Fruit fly (Drosophila melanogaster) whole organism, embryonic: ENCODE data around the gene pnr.

ENCODE experiments used
- Asciz ChIP-seq: fragments of 200-800 bp; sonication (Bioruptor generic); optimal IDR thresholded peaks from 2 replicates; lab custom pipeline; 2017; ENCODE audit warnings: missing biosample characterization, mild to moderate bottlenecking, missing genetic modification characterization, missing genetic modification reagents
- Atf6 ChIP-seq: fragments of 200-800 bp; sonication (Bioruptor generic); IDR thresholded peaks from 2 replicates; pipeline ENCODE4 v1.3.6; 2022; ENCODE audit warnings: missing biosample characterization, missing genetic modification characterization
- Bdp1 ChIP-seq: fragments of 200-800 bp; sonication (Bioruptor generic); optimal IDR thresholded peaks from 3 replicates; lab custom pipeline; 2016; ENCODE audit warnings: missing biosample characterization, missing genetic modification characterization
- CG10267 ChIP-seq: fragments of 200-800 bp; sonication (Bioruptor generic); optimal IDR thresholded peaks from 2 replicates; lab custom pipeline; 2018; ENCODE audit warnings: missing biosample characterization, mild to moderate bottlenecking, missing genetic modification characterization, moderate library complexity
- CG10366 ChIP-seq: fragments of 200-800 bp; sonication (Bioruptor generic); IDR thresholded peaks from 2 replicates; pipeline ENCODE4 v1.3.6; 2022; ENCODE audit warnings: missing biosample characterization, missing genetic modification characterization
- CG10462 ChIP-seq: fragments of 200-800 bp; sonication (Bioruptor generic); optimal IDR thresholded peaks from 2 replicates; lab custom pipeline; 2016; ENCODE audit warnings: missing biosample characterization, missing genetic modification characterization
- CG10543 ChIP-seq: fragments of 200-800 bp; sonication (Bioruptor generic); optimal IDR thresholded peaks from 3 replicates; lab custom pipeline; 2017; ENCODE audit warnings: missing biosample characterization, mild to moderate bottlenecking, missing genetic modification characterization, moderate library complexity
- CG10654 ChIP-seq: fragments of 200-800 bp; sonication (Bioruptor generic); optimal IDR thresholded peaks from 2 replicates; lab custom pipeline; 2016; ENCODE audit warnings: missing biosample characterization, missing genetic modification characterization
- CG11456 ChIP-seq: fragments of 200-800 bp; sonication (Bioruptor generic); IDR thresholded peaks from 3 replicates; pipeline ENCODE4 v1.3.6; 2022; ENCODE audit warnings: missing biosample characterization, missing genetic modification characterization
- CG12299 ChIP-seq: fragments of 200-800 bp; sonication (Bioruptor generic); optimal IDR thresholded peaks from 2 replicates; lab custom pipeline; 2018; ENCODE audit warnings: missing biosample characterization, mild to moderate bottlenecking, missing genetic modification characterization
- CG13287 ChIP-seq: fragments of 200-800 bp; sonication (Bioruptor generic); IDR thresholded peaks from 2 replicates; pipeline ENCODE4 v1.3.6; 2022; ENCODE audit warnings: missing biosample characterization, missing genetic modification characterization; ENCODE audit not compliant: partially characterized antibody
- CG15011 ChIP-seq: fragments of 200-800 bp; sonication (Bioruptor generic); optimal IDR thresholded peaks from 3 replicates; lab custom pipeline; 2018; ENCODE audit warnings: missing biosample characterization, mild to moderate bottlenecking, missing genetic modification characterization
- CG17612 ChIP-seq: fragments of 200-800 bp; sonication (Bioruptor generic); IDR thresholded peaks from 2 replicates; pipeline ENCODE4 v1.3.6; 2022; ENCODE audit warnings: missing biosample characterization, missing genetic modification characterization
- CG3065 ChIP-seq: fragments of 200-800 bp; sonication (Bioruptor generic); optimal IDR thresholded peaks from 2 replicates; lab custom pipeline; 2016; ENCODE audit warnings: missing biosample characterization, missing genetic modification characterization
- CG6254 ChIP-seq: fragments of 200-800 bp; sonication (Bioruptor generic); optimal IDR thresholded peaks from 3 replicates; lab custom pipeline; 2017; ENCODE audit warnings: mild to moderate bottlenecking, missing biosample characterization, missing genetic modification reagents, missing genetic modification characterization
- CG6854 ChIP-seq: fragments of 200-800 bp; sonication (Bioruptor generic); optimal IDR thresholded peaks from 3 replicates; lab custom pipeline; 2017; ENCODE audit warnings: missing biosample characterization, mild to moderate bottlenecking, missing genetic modification characterization
- CG7928 ChIP-seq: fragments of 200-800 bp; sonication (Bioruptor generic); optimal IDR thresholded peaks from 2 replicates; lab custom pipeline; 2017; ENCODE audit warnings: missing biosample characterization, mild to moderate bottlenecking, missing genetic modification characterization
- CG7963 ChIP-seq: fragments of 200-800 bp; sonication (Bioruptor generic); IDR thresholded peaks from 3 replicates; pipeline ENCODE4 v1.3.6; 2022; ENCODE audit warnings: missing biosample characterization, missing genetic modification characterization; ENCODE audit not compliant: partially characterized antibody
- CG8359 ChIP-seq: fragments of 200-800 bp; sonication (Bioruptor generic); optimal IDR thresholded peaks from 2 replicates; lab custom pipeline; 2017; ENCODE audit warnings: missing biosample characterization, mild to moderate bottlenecking, missing genetic modification characterization, borderline replicate concordance
- Ets65A ChIP-seq: fragments of 200-800 bp; sonication (Bioruptor generic); peaks from one replicate; lab custom pipeline; 2016; ENCODE audit warnings: missing biosample characterization, missing genetic modification characterization
- H2.0 ChIP-seq: fragments of 200-800 bp; sonication (Bioruptor generic); IDR thresholded peaks from 2 replicates; pipeline ENCODE4 v1.3.6; 2022; ENCODE audit warnings: missing biosample characterization, missing genetic modification characterization
- Hey ChIP-seq: fragments of 200-800 bp; sonication (Bioruptor generic); optimal IDR thresholded peaks from 3 replicates; lab custom pipeline; 2018; ENCODE audit warnings: missing biosample characterization, mild to moderate bottlenecking, missing genetic modification characterization
- Hmr ChIP-seq: fragments of 200-800 bp; sonication (Bioruptor generic); optimal IDR thresholded peaks from 3 replicates; lab custom pipeline; 2017; ENCODE audit warnings: mild to moderate bottlenecking, missing biosample characterization, missing genetic modification reagents, missing genetic modification characterization
- Med ChIP-seq: fragments of 200-800 bp; sonication (Bioruptor generic); peaks from one replicate; lab custom pipeline; 2016; ENCODE audit warnings: missing biosample characterization, missing genetic modification characterization, mild to moderate bottlenecking, inconsistent platforms, moderate library complexity
- NC2α ChIP-seq: fragments of 200-800 bp; sonication (Bioruptor generic); optimal IDR thresholded peaks from 2 replicates; lab custom pipeline; 2016; ENCODE audit warnings: missing biosample characterization, missing genetic modification characterization
- Ravus ChIP-seq: fragments of 200-800 bp; sonication (Bioruptor generic); IDR thresholded peaks from 2 replicates; pipeline ENCODE4 v1.3.6; 2022; ENCODE audit warnings: missing biosample characterization, missing genetic modification characterization
- Trl ChIP-seq, 3 experiments: fragments of >200 bp in 2 of 3; fragments of 200-800 bp in 1 of 3; sonication (Bioruptor generic) in 1 of 3; optimal IDR thresholded peaks; 2 replicates in 1 of 3; 3 replicates in 2 of 3; lab custom pipeline; 2016 to 2017; ENCODE audit warnings: missing biosample characterization in 1 of 3, missing genetic modification characterization in 1 of 3
- Xrp1 ChIP-seq: fragments of 200-800 bp; sonication (Bioruptor generic); IDR thresholded peaks from 2 replicates; pipeline ENCODE4 v1.3.6; 2022; ENCODE audit warnings: missing biosample characterization, missing genetic modification characterization
- ab ChIP-seq: fragments of 200-800 bp; sonication (Bioruptor generic); optimal IDR thresholded peaks from 2 replicates; lab custom pipeline; 2016; ENCODE audit warnings: missing biosample characterization, missing genetic modification characterization
- bcd ChIP-seq: fragments of 200-800 bp; sonication (Bioruptor generic); optimal IDR thresholded peaks from 2 replicates; lab custom pipeline; 2017; ENCODE audit warnings: missing biosample characterization, mild to moderate bottlenecking, missing genetic modification characterization
- bowl ChIP-seq: fragments of 200-800 bp; sonication (Bioruptor generic); IDR thresholded peaks from 2 replicates; pipeline ENCODE4 v1.3.6; 2022; ENCODE audit warnings: missing biosample characterization, missing genetic modification characterization
- ci ChIP-seq: fragments of 200-800 bp; sonication (Bioruptor generic); IDR thresholded peaks from 3 replicates; pipeline ENCODE4 v1.3.6; 2022; ENCODE audit warnings: missing biosample characterization, missing genetic modification characterization
- dmrt11E ChIP-seq: fragments of 200-800 bp; sonication (Bioruptor generic); optimal IDR thresholded peaks from 3 replicates; lab custom pipeline; 2018; ENCODE audit warnings: missing biosample characterization, mild to moderate bottlenecking, missing genetic modification characterization, moderate library complexity
- fd3F ChIP-seq: fragments of 200-800 bp; sonication (Bioruptor generic); optimal IDR thresholded peaks from 2 replicates; lab custom pipeline; 2018; ENCODE audit warnings: missing biosample characterization, mild to moderate bottlenecking, missing genetic modification characterization, moderate library complexity
- gem ChIP-seq: fragments of 200-800 bp; sonication (Bioruptor generic); optimal IDR thresholded peaks from 2 replicates; lab custom pipeline; 2019; ENCODE audit warnings: missing biosample characterization, mild to moderate bottlenecking, missing genetic modification characterization, moderate library complexity
- gro ChIP-seq: fragments of 200-800 bp; sonication (Bioruptor generic); optimal IDR thresholded peaks from 2 replicates; lab custom pipeline; 2016; ENCODE audit warnings: missing biosample characterization, missing genetic modification characterization
- hth ChIP-seq: fragments of >200 bp; optimal IDR thresholded peaks from 2 replicates; lab custom pipeline; 2017; ENCODE audit warnings: inconsistent platforms
- jigr1 ChIP-seq: fragments of 200-800 bp; sonication (Bioruptor generic); IDR thresholded peaks from 3 replicates; pipeline ENCODE4 v1.3.6; 2022; ENCODE audit warnings: missing biosample characterization, missing genetic modification characterization
- lov ChIP-seq, 2 experiments: fragments of 200-800 bp in 1 of 2; fragments of >200 bp in 1 of 2; sonication (Bioruptor generic) in 1 of 2; IDR thresholded peaks in 1 of 2; optimal IDR thresholded peaks in 1 of 2; 2 replicates in 1 of 2; 3 replicates in 1 of 2; pipeline versions ENCODE4 v1.3.6 to Lab custom; 2017 to 2022; ENCODE audit warnings: missing biosample characterization in 1 of 2, missing genetic modification characterization in 1 of 2
- mirr ChIP-seq: fragments of 200-800 bp; sonication (Bioruptor generic); optimal IDR thresholded peaks from 3 replicates; lab custom pipeline; 2018; ENCODE audit warnings: missing biosample characterization, mild to moderate bottlenecking, missing genetic modification characterization
- nerfin-1 ChIP-seq: fragments of 200-800 bp; sonication (Bioruptor generic); optimal IDR thresholded peaks from 3 replicates; lab custom pipeline; 2019; ENCODE audit warnings: missing biosample characterization, mild to moderate bottlenecking, missing genetic modification characterization, moderate library complexity
- nerfin-2 ChIP-seq: fragments of 200-800 bp; sonication (Bioruptor generic); IDR thresholded peaks from 2 replicates; pipeline ENCODE4 v1.3.6; 2022; ENCODE audit warnings: missing biosample characterization, missing genetic modification characterization; ENCODE audit not compliant: partially characterized antibody
- peb ChIP-seq: fragments of 200-800 bp; sonication (Bioruptor generic); IDR thresholded peaks from 2 replicates; pipeline ENCODE4 v1.3.6; 2022; ENCODE audit warnings: missing biosample characterization, missing genetic modification characterization
- pita ChIP-seq: fragments of 200-800 bp; sonication (Bioruptor generic); optimal IDR thresholded peaks from 2 replicates; lab custom pipeline; 2017; ENCODE audit warnings: missing biosample characterization, mild to moderate bottlenecking, missing genetic modification characterization
- pum ChIP-seq: fragments of 200-800 bp; sonication (Bioruptor generic); optimal IDR thresholded peaks from 2 replicates; lab custom pipeline; 2016; ENCODE audit warnings: missing biosample characterization, missing genetic modification characterization
- sr ChIP-seq: fragments of 200-800 bp; sonication (Bioruptor generic); IDR thresholded peaks from 3 replicates; pipeline ENCODE4 v1.3.6; 2022; ENCODE audit warnings: missing biosample characterization, missing genetic modification characterization
- tup ChIP-seq: fragments of 200-800 bp; sonication (Bioruptor generic); optimal IDR thresholded peaks from 2 replicates; lab custom pipeline; 2016; ENCODE audit warnings: missing biosample characterization, mild to moderate bottlenecking, missing genetic modification characterization, moderate library complexity
- wek ChIP-seq: fragments of 200-800 bp; sonication (Bioruptor generic); optimal IDR thresholded peaks from 3 replicates; lab custom pipeline; 2018; ENCODE audit warnings: missing biosample characterization, mild to moderate bottlenecking, missing genetic modification characterization, moderate library complexity
- zen ChIP-seq: fragments of 200-800 bp; sonication (Bioruptor generic); optimal IDR thresholded peaks from 3 replicates; lab custom pipeline; 2018; ENCODE audit warnings: missing biosample characterization, mild to moderate bottlenecking, missing genetic modification characterization, moderate library complexity
- zfh1 ChIP-seq: fragments of 200-800 bp; sonication (Bioruptor generic); IDR thresholded peaks from 3 replicates; pipeline ENCODE4 v1.3.6; 2022; ENCODE audit warnings: missing biosample characterization, missing genetic modification characterization

The pnr gene

DNA sequence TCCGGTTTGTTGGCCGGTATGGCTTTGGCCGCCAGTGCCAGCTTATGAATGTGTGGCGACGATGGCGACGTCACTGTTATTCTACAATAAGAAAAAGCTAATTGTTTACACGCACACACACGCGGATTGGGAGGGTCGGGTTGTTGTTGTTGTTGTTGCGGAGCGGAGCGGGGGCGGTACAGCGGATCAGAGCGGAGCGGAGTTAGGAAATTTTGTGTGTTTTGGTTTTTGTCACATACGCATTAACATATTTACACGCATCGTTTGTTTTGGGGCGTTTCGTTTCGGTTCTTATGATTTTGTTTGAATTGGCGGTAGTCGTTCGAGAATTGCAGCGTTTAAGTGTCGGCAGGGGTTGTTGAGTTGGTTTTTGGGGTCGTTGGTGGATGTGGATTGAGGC, 43.4 kb downstream of the pnr start (continued):
- no peak for TF ChIP-seq CG6854 (GFP tag; lab: Kevin White, UChicago)
- no peak for TF ChIP-seq Atf6
- TF ChIP-seq nerfin-1 (tag; lab: Kevin White, UChicago): peak; percentile 26
- peak; percentile 54 for TF ChIP-seq CG8359 (GFP tag; lab: Kevin White, UChicago)
- TF ChIP-seq CG7928 (GFP tag; lab: Kevin White, UChicago): no peak
- no peak; the same call in 1 of the 2 replicates for TF ChIP-seq CG10366 (GFP tag; lab: Robert Waterston, UW)
- no peak for TF ChIP-seq nerfin-2 (GFP tag; lab: Robert Waterston, UW)
- TF ChIP-seq CG13287 (GFP tag; lab: Robert Waterston, UW): no peak
- TF ChIP-seq dmrt11E (tag; lab: Kevin White, UChicago): peak; percentile 43
- no peak for TF ChIP-seq Ets65A
- no peak for TF ChIP-seq Ravus (GFP tag; lab: Robert Waterston, UW)
- no peak for TF ChIP-seq CG12299
- no peak for TF ChIP-seq jigr1 (GFP tag; lab: Robert Waterston, UW)
- TF ChIP-seq NC2α: no peak
- TF ChIP-seq pita (GFP tag; lab: Kevin White, UChicago): no peak
- TF ChIP-seq CG15011 (GFP tag; lab: Kevin White, UChicago): peak; percentile 43
- TF ChIP-seq ci: peak; percentile 67; the same call in 2 of the 3 replicates
- no peak for TF ChIP-seq pum (GFP tag; lab: Kevin White, UChicago)
- no peak for TF ChIP-seq lov (optimal IDR thresholded peaks at IDR 0.05; lab: Kevin White, UChicago)
- TF ChIP-seq lov (GFP tag; IDR thresholded peaks at IDR 0.05; lab: Robert Waterston, UW): no peak
- no peak for TF ChIP-seq CG10267
- no peak for TF ChIP-seq bowl (GFP tag; lab: Robert Waterston, UW)
- no peak for TF ChIP-seq Bdp1 (GFP tag; lab: Kevin White, UChicago)
- no peak for TF ChIP-seq CG11456 (GFP tag; lab: Robert Waterston, UW)
- no peak for TF ChIP-seq Hmr (GFP tag; lab: Kevin White, UChicago)
- no peak for TF ChIP-seq ab (GFP tag; lab: Kevin White, UChicago)
- no peak for TF ChIP-seq H2.0 (GFP tag; lab: Robert Waterston, UW)
- TF ChIP-seq hth (lab: Kevin White, UChicago): no peak
- peak; percentile 76 for TF ChIP-seq Asciz (GFP tag; lab: Kevin White, UChicago)
- TF ChIP-seq mirr (GFP tag; lab: Kevin White, UChicago): peak; percentile 54
- TF ChIP-seq Hey (tag; lab: Kevin White, UChicago): peak; percentile 13
- no peak for TF ChIP-seq gro (GFP tag; lab: Kevin White, UChicago)
- TF ChIP-seq CG7963 (GFP tag; lab: Robert Waterston, UW): no peak
- TF ChIP-seq tup: no peak
- TF ChIP-seq Med: peak; percentile 76
- TF ChIP-seq zen: no peak
- TF ChIP-seq gem (tag; lab: Kevin White, UChicago): no peak
- no peak for TF ChIP-seq Trl (optimal IDR thresholded peaks at IDR 0.05; lab: Kevin White, UChicago)
- peak; percentile 46 for TF ChIP-seq Trl (GFP tag; optimal IDR thresholded peaks at IDR 0.05; lab: Kevin White, UChicago)
- TF ChIP-seq CG10543 (GFP tag; lab: Kevin White, UChicago): peak; percentile 65
- TF ChIP-seq CG6254 (GFP tag; lab: Kevin White, UChicago): peak; percentile 11
- no peak for TF ChIP-seq CG17612
- peak; percentile 48; the same call in 1 of the 3 replicates for TF ChIP-seq sr (GFP tag; lab: Robert Waterston, UW)
- TF ChIP-seq peb (GFP tag; lab: Robert Waterston, UW): no peak
- no peak for TF ChIP-seq fd3F (GFP tag; lab: Kevin White, UChicago)
- TF ChIP-seq CG10654 (GFP tag; lab: Kevin White, UChicago): no peak
- peak; percentile 33 for TF ChIP-seq wek
- peak; percentile 25 for TF ChIP-seq bcd (GFP tag; lab: Kevin White, UChicago)
- TF ChIP-seq CG10462 (GFP tag; lab: Kevin White, UChicago): no peak
- peak; percentile 75 for TF ChIP-seq Xrp1 (GFP tag; lab: Robert Waterston, UW)
- TF ChIP-seq CG3065 (GFP tag; lab: Kevin White, UChicago): no peak
- peak; percentile 45; the same call in 1 of the 3 replicates for TF ChIP-seq zfh1 (GFP tag; lab: Robert Waterston, UW)
